Worm (Caenorhabditis elegans): ENCODE data around the gene tpa-1.

DNA sequence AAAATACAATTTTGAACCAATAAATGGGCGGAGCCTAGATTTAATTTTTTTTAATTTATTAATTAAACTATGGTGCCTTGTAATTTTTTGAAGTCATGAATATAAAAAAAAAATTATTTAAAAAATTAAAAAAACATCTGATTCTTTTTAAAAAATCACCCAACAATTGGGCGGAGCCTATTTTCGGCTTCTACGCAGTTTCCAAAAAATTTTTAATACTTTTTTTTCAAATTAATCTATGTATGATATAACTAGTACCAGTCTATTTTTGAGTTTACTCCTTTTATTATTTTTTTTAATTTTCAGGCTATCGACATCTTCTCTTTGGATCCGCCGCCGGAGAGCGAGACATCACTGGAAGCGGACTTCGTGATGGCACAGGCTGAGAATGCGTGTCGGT, at the start of gene tpa-1:
- TF ChIP-seq ceh-82 (tag; optimal IDR thresholded peaks at IDR 0.05): no peak
- no peak for TF ChIP-seq dpl-1 (GFP tag; optimal IDR thresholded peaks at IDR 0.05)
- TF ChIP-seq nhr-76 (tag; optimal IDR thresholded peaks at IDR 0.05): no peak
- TF ChIP-seq snpc-4 (tag; optimal IDR thresholded peaks at IDR 0.05): no peak
- no peak for TF ChIP-seq elt-3 (tag; optimal IDR thresholded peaks at IDR 0.05)
- TF ChIP-seq nhr-12 (tag; optimal IDR thresholded peaks at IDR 0.05): no peak
- TF ChIP-seq ceh-63 (GFP tag; optimal IDR thresholded peaks at IDR 0.05): no peak
- TF ChIP-seq unc-98 (GFP tag; IDR thresholded peaks at IDR 0.05): no peak
- TF ChIP-seq pqm-1 (tag; optimal IDR thresholded peaks at IDR 0.05): no peak
- no peak for TF ChIP-seq fkh-10 (GFP tag; optimal IDR thresholded peaks at IDR 0.05)
- no peak for TF ChIP-seq lin-15B (tag; optimal IDR thresholded peaks at IDR 0.05)

Measured in whole organism, L1 larva.